Fruit fly (Drosophila melanogaster) whole organism, embryonic: ENCODE measurements around the gene CG14182.

ENCODE experiments used
- CG14014 ChIP-seq: fragments of 200-800 bp; sonication (Bioruptor generic); IDR thresholded peaks from 2 replicates; pipeline ENCODE4 v1.3.6; 2022; ENCODE audit warnings: missing biosample characterization, missing genetic modification characterization
- Dbx ChIP-seq: fragments of 200-800 bp; sonication (Bioruptor generic); IDR thresholded peaks from 3 replicates; pipeline ENCODE4 v1.3.6; 2022; ENCODE audit warnings: missing biosample characterization, missing genetic modification characterization
- NFAT ChIP-seq: fragments of 200-800 bp; sonication (Bioruptor generic); IDR thresholded peaks from 2 replicates; pipeline ENCODE4 v1.3.6; 2022; ENCODE audit warnings: missing biosample characterization, missing genetic modification characterization
- crol ChIP-seq: fragments of 200-800 bp; sonication (Bioruptor generic); IDR thresholded peaks from 2 replicates; pipeline ENCODE4 v1.3.6; 2022; ENCODE audit warnings: missing biosample characterization, missing genetic modification characterization
- pb ChIP-seq: fragments of 200-800 bp; sonication (Bioruptor generic); optimal IDR thresholded peaks from 3 replicates; lab custom pipeline; 2016; ENCODE audit warnings: missing biosample characterization, missing genetic modification characterization
- tx ChIP-seq: fragments of 200-800 bp; sonication (Bioruptor generic); optimal IDR thresholded peaks from 2 replicates; lab custom pipeline; 2016; ENCODE audit warnings: missing biosample characterization, missing genetic modification characterization

- TF ChIP-seq crol (GFP tag; lab: Robert Waterston, UW) (no peak), pb (GFP tag; lab: Kevin White, UChicago) (no peak), Dbx (no peak), tx (GFP tag; lab: Kevin White, UChicago) (no peak), NFAT (no peak), CG14014 (GFP tag; lab: Robert Waterston, UW) (no peak)
These were observed 26.9 kb downstream of the CG14182 start, which contains the start of gene CG33710 for dm6 chr3L:19952690-19953089.
